Worm (Caenorhabditis elegans): Measurements from ENCODE around the gene F54D8.10.

Gene F54D8.10

ce11 chrIII:5094506-5094905 is at the start of gene F54D8.10:
F54D8.10 (plus strand) TSS chrIII:5094806.
- TF ChIP-seq hlh-17 (GFP tag; optimal IDR thresholded peaks at IDR 0.05; ENCODE audit: borderline replicate concordance) (no peak), nhr-237 (tag; optimal IDR thresholded peaks at IDR 0.05) (no peak), nhr-85 (tag) (no peak), unc-30 (tag; optimal IDR thresholded peaks at IDR 0.05) (no peak), C04F5.9 (tag; optimal IDR thresholded peaks at IDR 0.05) (no peak), mef-2 (tag; optimal IDR thresholded peaks at IDR 0.05) (no peak), ztf-4 (tag; optimal IDR thresholded peaks at IDR 0.05) (no peak), ceh-63 (GFP tag; optimal IDR thresholded peaks at IDR 0.05) (no peak), dpl-1 (GFP tag; optimal IDR thresholded peaks at IDR 0.05) (no peak), fkh-8 (tag; optimal IDR thresholded peaks at IDR 0.05) (no peak), nhr-28 (tag; optimal IDR thresholded peaks at IDR 0.05) (no peak)

DNA sequence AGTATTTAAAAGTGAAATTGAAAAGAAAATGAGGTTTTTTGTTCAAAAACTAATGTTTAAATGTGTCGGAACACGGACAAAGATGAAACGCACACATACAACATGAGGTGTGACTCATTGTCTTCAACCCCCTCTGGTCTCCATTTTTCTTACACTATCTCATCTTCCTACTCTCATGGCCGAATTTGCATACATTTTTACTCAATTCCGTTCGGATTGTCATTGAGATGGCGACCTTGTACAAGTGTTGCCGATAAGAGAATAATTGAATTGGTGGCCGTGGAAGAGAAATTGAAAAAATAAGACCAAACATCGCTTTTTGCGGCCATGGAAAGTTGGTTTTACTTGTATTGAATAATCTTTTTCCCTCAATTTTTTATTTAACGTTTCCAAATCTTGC is 47.4 kb upstream of the F54D8.10 start, which contains the start of gene txbp-3:
TSS of gene txbp-3 (minus strand) at position 285 of the 400 bp plus-strand sequence.
- TF ChIP-seq ets-5 (GFP tag; IDR thresholded peaks at IDR 0.05) (no peak), lin-14 (GFP tag; optimal IDR thresholded peaks at IDR 0.05) (peak; percentile 95), elt-2 (tag; optimal IDR thresholded peaks at IDR 0.05) (peak; percentile 18), hlh-4 (tag; optimal IDR thresholded peaks at IDR 0.05) (no peak), ceh-8 (GFP tag; optimal IDR thresholded peaks at IDR 0.05) (no peak), efl-1 (optimal IDR thresholded peaks at IDR 0.05) (peak; percentile 37 to 42), efl-1 (GFP tag; optimal IDR thresholded peaks at IDR 0.05 in 1 of 2) (peak; percentile 38 to 80), lin-35 (GFP tag; optimal IDR thresholded peaks at IDR 0.05) (peak; percentile 32 to 47), mep-1 (tag; optimal IDR thresholded peaks at IDR 0.05) (peak; percentile 81), blmp-1 (tag; optimal IDR thresholded peaks at IDR 0.05) (peak; percentile 38), swsn-7 (tag; optimal IDR thresholded peaks at IDR 0.05) (peak; percentile 2), C16A3.4 (tag; optimal IDR thresholded peaks at IDR 0.05) (peak; percentile 9), nhr-85 (tag) (no peak), lin-13 (GFP tag; optimal IDR thresholded peaks at IDR 0.05) (peak; percentile 12), nhr-20 (tag; optimal IDR thresholded peaks at IDR 0.05) (peak; percentile 9), irx-1 (tag; optimal IDR thresholded peaks at IDR 0.05) (peak; percentile 20), dpl-1 (GFP tag; optimal IDR thresholded peaks at IDR 0.05) (peak in 2 of 3 experiments; percentile 4 to 56), snu-23 (GFP tag; optimal IDR thresholded peaks at IDR 0.05) (peak; percentile 44), nhr-47 (tag; optimal IDR thresholded peaks at IDR 0.05) (peak; percentile 17), lir-3 (tag; optimal IDR thresholded peaks at IDR 0.05; ENCODE audit: poor library complexity) (peak; percentile 43), nhr-71 (tag; optimal IDR thresholded peaks at IDR 0.05) (peak; percentile 16), lsy-2 (tag; optimal IDR thresholded peaks at IDR 0.05) (peak; percentile 12 to 48), rnt-1 (tag; optimal IDR thresholded peaks at IDR 0.05) (peak; percentile 21), C34B4.2 (tag; optimal IDR thresholded peaks at IDR 0.05) (no peak), fkh-8 (tag; optimal IDR thresholded peaks at IDR 0.05) (peak; percentile 23)

DNA sequence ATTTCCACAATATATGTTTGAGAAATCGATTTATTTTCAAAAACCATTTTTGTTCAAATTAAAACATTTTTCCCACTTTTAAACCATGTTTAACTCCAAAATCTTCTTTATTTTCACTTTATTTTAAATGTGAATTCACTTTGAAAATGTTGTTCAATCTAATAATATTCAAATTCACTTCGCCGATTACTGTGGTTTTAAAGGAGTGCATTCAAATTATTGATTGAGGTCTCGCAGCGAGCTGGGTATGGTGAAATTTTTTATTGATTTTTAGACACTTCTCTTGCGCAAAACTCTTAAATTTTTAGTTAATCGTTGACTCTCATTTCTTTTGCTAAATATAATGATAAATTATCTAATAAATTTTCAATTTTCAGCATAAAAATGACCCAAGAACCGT is 46.9 kb upstream of the F54D8.10 start, which contains the start of gene C45G9.5:
TSS of gene C45G9.5 (plus strand) at position 378 of the 400 bp plus-strand sequence.
- no peak for TF ChIP-seq ceh-8 (GFP tag; optimal IDR thresholded peaks at IDR 0.05)

- no peak for TF ChIP-seq lir-3 (tag; optimal IDR thresholded peaks at IDR 0.05; ENCODE audit: poor library complexity)
Observed at ce11 chrIII:5051949-5052348, 42.7 kb upstream of the F54D8.10 start, which contains the start of gene C45G9.15. C45G9.15 (minus strand) TSS chrIII:5052049.

ce11 chrIII:5053541-5053940 is 41.1 kb upstream of the F54D8.10 start, which contains the start of gene C45G9.8:
C45G9.8 (minus strand) TSS chrIII:5053641.
- TF ChIP-seq lir-3 (tag; optimal IDR thresholded peaks at IDR 0.05; ENCODE audit: poor library complexity) (no peak), hlh-4 (tag; optimal IDR thresholded peaks at IDR 0.05) (no peak), ces-1 (GFP tag; optimal IDR thresholded peaks at IDR 0.05) (no peak), nhr-71 (tag; optimal IDR thresholded peaks at IDR 0.05) (no peak)
